Fruit fly (Drosophila melanogaster) Kc167 (cell line): Measurements from ENCODE around the gene vito.

Experiments used
- Sin3A ChIP-seq: fragments of >200 bp; optimal IDR thresholded peaks from 2 replicates; lab custom pipeline; 2018; ENCODE audit warnings: missing external identifiers
- insv ChIP-seq: fragments of >200 bp; optimal IDR thresholded peaks from 3 replicates; lab custom pipeline; 2018; ENCODE audit warnings: missing external identifiers
- psq ChIP-seq: fragments of >200 bp; optimal IDR thresholded peaks from 2 replicates; lab custom pipeline; 2017; ENCODE audit warnings: missing external identifiers

DNA sequence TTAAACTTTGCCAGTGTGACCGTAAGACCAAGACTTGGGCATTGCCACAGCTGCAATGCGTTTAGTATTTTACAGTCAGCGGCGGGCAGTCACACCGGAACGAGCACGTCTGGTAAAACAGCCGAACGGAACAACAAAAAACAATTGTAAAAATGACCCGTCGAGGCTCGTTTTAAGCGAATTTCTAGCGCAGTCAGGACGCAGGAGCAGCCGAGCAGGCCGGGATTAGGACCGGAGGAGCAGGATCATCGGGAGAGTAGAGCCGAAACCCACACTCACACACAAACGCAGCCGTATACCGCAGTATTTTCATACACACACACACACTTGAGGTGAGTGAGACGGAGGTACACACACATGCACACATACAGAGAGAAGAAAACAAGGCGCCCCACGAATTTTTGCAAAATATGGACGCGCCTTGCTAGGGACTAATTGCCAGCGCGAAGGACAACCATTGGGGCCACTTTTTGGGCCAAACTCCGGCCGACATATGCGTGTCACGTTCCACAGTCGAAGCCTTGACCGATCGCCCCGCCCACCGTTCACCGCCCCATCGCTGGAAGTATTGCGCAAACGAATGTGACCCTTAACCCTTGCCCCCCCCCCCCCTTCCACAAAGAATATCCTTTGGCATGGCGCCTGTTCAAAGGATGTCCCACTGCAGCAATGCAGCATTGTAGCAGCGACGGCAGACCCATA is 24.1 kb downstream of the vito start, which contains the start of gene Usp47:
- TF ChIP-seq Sin3A (no peak), psq (lab: Kevin White, UChicago) (no peak), insv (lab: Kevin White, UChicago) (no peak)
